Fruit fly (Drosophila melanogaster) whole organism, embryonic: ENCODE data around the gene Fst.
"Not testable (repeated sequence)": the region's sequence is repeated elsewhere in the genome, so short reads cannot be mapped to it uniquely, and the experiment has no call there.

Source experiments
- CG10462 ChIP-seq: fragments of 200-800 bp; sonication (Bioruptor generic); optimal IDR thresholded peaks from 2 replicates; lab custom pipeline; 2016; ENCODE audit warnings: missing biosample characterization, missing genetic modification characterization
- CG10565 ChIP-seq: fragments of 200-800 bp; sonication (Bioruptor generic); optimal IDR thresholded peaks from 3 replicates; lab custom pipeline; 2016; ENCODE audit warnings: missing biosample characterization, mild to moderate bottlenecking, missing genetic modification characterization
- CG10979 ChIP-seq: fragments of 200-800 bp; sonication (Bioruptor generic); optimal IDR thresholded peaks from 2 replicates; lab custom pipeline; 2018; ENCODE audit warnings: missing biosample characterization, mild to moderate bottlenecking, missing genetic modification characterization, moderate library complexity
- CG11093 ChIP-seq: fragments of 200-800 bp; sonication (Bioruptor generic); IDR thresholded peaks from 3 replicates; pipeline ENCODE4 v1.3.6; 2022; ENCODE audit warnings: missing biosample characterization, missing genetic modification characterization
- CG11560 ChIP-seq: fragments of 200-800 bp; sonication (Bioruptor generic); IDR thresholded peaks from 3 replicates; pipeline ENCODE4 v1.3.6; 2022; ENCODE audit warnings: missing biosample characterization, missing genetic modification characterization
- CG12236 ChIP-seq: fragments of 200-800 bp; sonication (Bioruptor generic); optimal IDR thresholded peaks from 2 replicates; lab custom pipeline; 2016; ENCODE audit warnings: missing biosample characterization, missing genetic modification characterization
- CG1529 ChIP-seq: fragments of 200-800 bp; sonication (Bioruptor generic); optimal IDR thresholded peaks from 3 replicates; lab custom pipeline; 2018; ENCODE audit warnings: missing biosample characterization, missing genetic modification characterization
- CG15479 ChIP-seq: fragments of 200-800 bp; sonication (Bioruptor generic); optimal IDR thresholded peaks from 3 replicates; lab custom pipeline; 2019; ENCODE audit warnings: missing biosample characterization, mild to moderate bottlenecking, missing genetic modification characterization, moderate library complexity
- CG16813 ChIP-seq: fragments of 200-800 bp; sonication (Bioruptor generic); IDR thresholded peaks from 3 replicates; pipeline ENCODE4 v1.3.6; 2022; ENCODE audit warnings: missing biosample characterization, missing genetic modification characterization; ENCODE audit not compliant: partially characterized antibody
- CG17361 ChIP-seq: fragments of 200-800 bp; sonication (Bioruptor generic); IDR thresholded peaks from 3 replicates; pipeline ENCODE4 v1.3.6; 2022; ENCODE audit warnings: missing biosample characterization, missing genetic modification characterization
- CG18619 ChIP-seq: fragments of 200-800 bp; sonication (Bioruptor generic); optimal IDR thresholded peaks from 3 replicates; lab custom pipeline; 2017; ENCODE audit warnings: missing biosample characterization, mild to moderate bottlenecking, missing genetic modification characterization
- CG34376 ChIP-seq: fragments of 200-800 bp; sonication (Bioruptor generic); optimal IDR thresholded peaks from 2 replicates; lab custom pipeline; 2018; ENCODE audit warnings: missing biosample characterization, mild to moderate bottlenecking, missing genetic modification characterization
- CG6683 ChIP-seq: fragments of 200-800 bp; sonication (Bioruptor generic); optimal IDR thresholded peaks from 2 replicates; lab custom pipeline; 2017; ENCODE audit warnings: missing biosample characterization, mild to moderate bottlenecking, missing genetic modification characterization, missing genetic modification reagents
- CG6813 ChIP-seq: fragments of 200-800 bp; sonication (Bioruptor generic); optimal IDR thresholded peaks from 2 replicates; lab custom pipeline; 2017; ENCODE audit warnings: missing biosample characterization, missing genetic modification characterization, mild to moderate bottlenecking, moderate library complexity, missing genetic modification reagents
- CTCF ChIP-seq: fragments of 200-800 bp; sonication (Bioruptor generic); optimal IDR thresholded peaks from 2 replicates; lab custom pipeline; 2017; ENCODE audit warnings: missing biosample characterization, mild to moderate bottlenecking, missing genetic modification characterization, moderate library complexity
- Dbx ChIP-seq: fragments of 200-800 bp; sonication (Bioruptor generic); IDR thresholded peaks from 3 replicates; pipeline ENCODE4 v1.3.6; 2022; ENCODE audit warnings: missing biosample characterization, missing genetic modification characterization
- Deaf1 ChIP-seq: fragments of 200-800 bp; optimal IDR thresholded peaks from 3 replicates; lab custom pipeline; 2019; ENCODE audit warnings: missing biosample characterization, mild to moderate bottlenecking, missing genetic modification characterization, moderate library complexity
- Dp ChIP-seq: fragments of 200-800 bp; sonication (Bioruptor generic); optimal IDR thresholded peaks from 2 replicates; lab custom pipeline; 2018; ENCODE audit warnings: missing biosample characterization, mild to moderate bottlenecking, missing genetic modification characterization, moderate library complexity
- HmgD ChIP-seq: fragments of 200-800 bp; sonication (Bioruptor generic); optimal IDR thresholded peaks from 3 replicates; lab custom pipeline; 2016; ENCODE audit warnings: missing biosample characterization, missing genetic modification characterization
- Hr78 ChIP-seq, 2 experiments: fragments of 200-800 bp in 1 of 2; fragments of >200 bp in 1 of 2; sonication (Bioruptor generic) in 1 of 2; optimal IDR thresholded peaks; 2 replicates each; lab custom pipeline; 2017 to 2019; ENCODE audit warnings: missing biosample characterization in 2 of 2, missing genetic modification characterization in 2 of 2, mild to moderate bottlenecking in 1 of 2, moderate library complexity in 1 of 2
- Jarid2 ChIP-seq: fragments of 200-800 bp; sonication (Bioruptor generic); optimal IDR thresholded peaks from 3 replicates; lab custom pipeline; 2017; ENCODE audit warnings: mild to moderate bottlenecking, missing biosample characterization, missing genetic modification reagents, missing genetic modification characterization
- Med ChIP-seq: fragments of 200-800 bp; sonication (Bioruptor generic); peaks from one replicate; lab custom pipeline; 2016; ENCODE audit warnings: missing biosample characterization, missing genetic modification characterization, mild to moderate bottlenecking, inconsistent platforms, moderate library complexity
- Nf-YC ChIP-seq: fragments of 200-800 bp; optimal IDR thresholded peaks from 3 replicates; lab custom pipeline; 2019; ENCODE audit warnings: missing biosample characterization, mild to moderate bottlenecking, missing genetic modification characterization, moderate library complexity
- Rfx ChIP-seq: fragments of 200-800 bp; sonication (Bioruptor generic); IDR thresholded peaks from 2 replicates; pipeline ENCODE4 v1.3.6; 2022; ENCODE audit warnings: missing biosample characterization, missing genetic modification characterization
- Ssrp ChIP-seq: fragments of 200-800 bp; sonication (Bioruptor generic); optimal IDR thresholded peaks from 2 replicates; lab custom pipeline; 2018; ENCODE audit warnings: missing biosample characterization, mild to moderate bottlenecking, missing genetic modification characterization, moderate library complexity
- Taf1 ChIP-seq: fragments of 200-800 bp; sonication (Bioruptor generic); IDR thresholded peaks from 2 replicates; pipeline ENCODE4 v1.3.6; 2022; ENCODE audit warnings: missing biosample characterization, missing genetic modification characterization
- br ChIP-seq: fragments of >200 bp; optimal IDR thresholded peaks from 2 replicates; lab custom pipeline; 2017
- cwo ChIP-seq: fragments of 200-800 bp; sonication (Bioruptor generic); optimal IDR thresholded peaks from 3 replicates; lab custom pipeline; 2017; ENCODE audit warnings: missing biosample characterization, missing genetic modification characterization, mild to moderate bottlenecking, moderate library complexity, missing genetic modification reagents
- dm ChIP-seq: fragments of 200-800 bp; sonication (Bioruptor generic); optimal IDR thresholded peaks from 3 replicates; lab custom pipeline; 2016; ENCODE audit warnings: missing biosample characterization, missing genetic modification characterization
- pros ChIP-seq: fragments of 200-800 bp; sonication (Bioruptor generic); optimal IDR thresholded peaks from 3 replicates; lab custom pipeline; 2019; ENCODE audit warnings: missing biosample characterization, mild to moderate bottlenecking, missing genetic modification characterization, moderate library complexity
- run ChIP-seq: fragments of 200-800 bp; sonication (Bioruptor generic); optimal IDR thresholded peaks from 3 replicates; lab custom pipeline; 2018; ENCODE audit warnings: missing biosample characterization, mild to moderate bottlenecking, missing genetic modification characterization
- salm ChIP-seq: fragments of 200-800 bp; sonication (Bioruptor generic); optimal IDR thresholded peaks from 2 replicates; lab custom pipeline; 2018; ENCODE audit warnings: missing biosample characterization, mild to moderate bottlenecking, missing genetic modification characterization
- sd ChIP-seq: fragments of 200-800 bp; sonication (Bioruptor generic); optimal IDR thresholded peaks from 3 replicates; lab custom pipeline; 2018; ENCODE audit warnings: missing biosample characterization, mild to moderate bottlenecking, missing genetic modification characterization, moderate library complexity
- stc ChIP-seq: fragments of 200-800 bp; sonication (Bioruptor generic); IDR thresholded peaks from 2 replicates; pipeline ENCODE4 v1.3.6; 2022; ENCODE audit warnings: missing biosample characterization, missing genetic modification characterization
- stwl ChIP-seq: fragments of 200-800 bp; sonication (Bioruptor generic); optimal IDR thresholded peaks from 3 replicates; lab custom pipeline; 2018; ENCODE audit warnings: missing biosample characterization, mild to moderate bottlenecking, missing genetic modification characterization, moderate library complexity
- tna ChIP-seq: fragments of 200-800 bp; sonication (Bioruptor generic); IDR thresholded peaks from 2 replicates; pipeline ENCODE4 v1.3.6; 2022; ENCODE audit warnings: missing biosample characterization, missing genetic modification characterization; ENCODE audit not compliant: partially characterized antibody
- wdn ChIP-seq: fragments of 200-800 bp; sonication (Bioruptor generic); IDR thresholded peaks from 2 replicates; pipeline ENCODE4 v1.3.6; 2022; ENCODE audit warnings: missing biosample characterization, missing genetic modification characterization
- zen2 ChIP-seq: fragments of 200-800 bp; sonication (Bioruptor generic); IDR thresholded peaks from 3 replicates; pipeline ENCODE4 v1.3.6; 2022; ENCODE audit warnings: missing biosample characterization, missing genetic modification characterization; ENCODE audit not compliant: partially characterized antibody
- zf30C ChIP-seq: fragments of 200-800 bp; sonication (Bioruptor generic); optimal IDR thresholded peaks from 3 replicates; lab custom pipeline; 2018; ENCODE audit warnings: missing biosample characterization, mild to moderate bottlenecking, missing genetic modification characterization

Gene Fst

dm6 chr3R:9694999-9695398 lies 49.0 kb upstream of the Fst start:
- no peak for TF ChIP-seq br (lab: Kevin White, UChicago)
- peak; percentile 86 for TF ChIP-seq CTCF (GFP tag; lab: Kevin White, UChicago)
- TF ChIP-seq CG10979 (tag; lab: Kevin White, UChicago), result peak; percentile 92
- TF ChIP-seq Med, result peak; percentile 26
- no peak for TF ChIP-seq zen2 (GFP tag; lab: Robert Waterston, UW)
- TF ChIP-seq, all 482 proteins: peak for 3

DNA sequence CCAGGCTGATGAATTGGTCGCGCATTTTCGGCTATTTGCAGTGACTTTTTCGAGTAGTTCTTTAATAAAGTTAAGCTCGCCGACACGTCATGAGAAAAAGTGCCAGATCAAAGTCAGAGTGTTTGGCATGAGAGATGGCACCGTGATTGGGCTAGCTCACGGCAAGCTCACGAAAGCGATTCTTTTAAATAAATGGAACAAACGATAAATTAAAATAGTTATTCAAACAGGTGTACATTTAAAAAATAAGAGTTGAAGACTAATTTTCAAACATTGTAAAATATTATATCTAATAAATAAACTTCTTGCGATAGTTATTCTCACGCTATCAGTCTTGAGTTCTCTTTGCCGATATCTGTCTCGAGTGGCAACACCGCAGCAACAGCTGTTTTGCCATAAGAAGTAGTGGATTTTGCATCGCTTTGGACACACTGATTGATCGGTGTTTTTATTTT lies 46.7 kb upstream of the Fst start, which contains the start of the genes Unc-115b, p24-2 and CG32939:
Unc-115b (minus strand) TSS at position 101 of the 455 bp plus-strand sequence.
p24-2 (minus strand) TSS at position 120 of the 455 bp plus-strand sequence.
CG32939 (plus strand) TSS at position 405 of the 455 bp plus-strand sequence.
- not testable (repeated sequence) for TF ChIP-seq cwo (GFP tag; lab: Kevin White, UChicago); Nf-YC (tag; lab: Kevin White, UChicago); CG10462 (GFP tag; lab: Kevin White, UChicago)

dm6 chr3R:9685376-9685775 lies 39.4 kb upstream of the Fst start, which contains the start of the genes eca and CG18542:
Gene eca (minus strand): TSS chr3R:9685476.
Gene CG18542 (plus strand): TSS chr3R:9685760.
- not testable (repeated sequence) for TF ChIP-seq CG6813 (GFP tag; lab: Kevin White, UChicago); pros (GFP tag; lab: Kevin White, UChicago); Ssrp (tag; lab: Kevin White, UChicago)
- TF ChIP-seq, all 482 proteins: peak for 0; not testable (repeated sequence) for 482

- TF ChIP-seq CG12236 (no peak), Deaf1 (tag; lab: Kevin White, UChicago) (peak; percentile 42), CG15479 (GFP tag; lab: Kevin White, UChicago) (peak; percentile 66), Hr78 (GFP tag; optimal IDR thresholded peaks at IDR 0.05; lab: Kevin White, UChicago) (peak in 1 of 2 experiments; percentile 50)
Observed at dm6 chr3R:9684125-9684524, 38.2 kb upstream of the Fst start, which contains the start of gene CG9444. Gene CG9444 (minus strand): TSS chr3R:9684264.

- TF ChIP-seq CG11093 (GFP tag; lab: Robert Waterston, UW), result no peak
- TF ChIP-seq Rfx (GFP tag; lab: Robert Waterston, UW), result no peak
- no peak for TF ChIP-seq Dbx (GFP tag; lab: Robert Waterston, UW)
- TF ChIP-seq CG15479 (GFP tag; lab: Kevin White, UChicago), result peak; percentile 56
Observed at dm6 chr3R:9683064-9683682, 37.2 kb upstream of the Fst start.

- no peak for TF ChIP-seq CG11560 (tag; lab: Robert Waterston, UW)
- no peak for TF ChIP-seq CG18619 (GFP tag; lab: Kevin White, UChicago)
- no peak for TF ChIP-seq salm (tag; lab: Kevin White, UChicago)
- no peak for TF ChIP-seq Taf1 (GFP tag; lab: Robert Waterston, UW)
- TF ChIP-seq stwl (tag; lab: Kevin White, UChicago), result peak; percentile 59
- TF ChIP-seq CG6683 (GFP tag; lab: Kevin White, UChicago), result no peak
- TF ChIP-seq sd, result no peak
- no peak for TF ChIP-seq CG34376 (GFP tag; lab: Kevin White, UChicago)
- TF ChIP-seq CG1529 (GFP tag; lab: Kevin White, UChicago), result no peak
- no peak for TF ChIP-seq wdn (GFP tag; lab: Robert Waterston, UW)
- TF ChIP-seq run, result no peak
- no peak for TF ChIP-seq HmgD (GFP tag; lab: Kevin White, UChicago)
- TF ChIP-seq dm (GFP tag; lab: Kevin White, UChicago), result no peak
- TF ChIP-seq stc (GFP tag; lab: Robert Waterston, UW), result no peak
- no peak for TF ChIP-seq CG10565 (GFP tag; lab: Kevin White, UChicago)
- no peak for TF ChIP-seq Jarid2 (GFP tag; lab: Kevin White, UChicago)
- no peak for TF ChIP-seq CG16813 (GFP tag; lab: Robert Waterston, UW)
- TF ChIP-seq tna (GFP tag; lab: Robert Waterston, UW), result no peak
- peak; percentile 93 for TF ChIP-seq Dp (GFP tag; lab: Kevin White, UChicago)
- TF ChIP-seq CG17361 (GFP tag; lab: Robert Waterston, UW), result no peak
- no peak for TF ChIP-seq zf30C (GFP tag; lab: Kevin White, UChicago)
- no peak for TF ChIP-seq Dbx (GFP tag; lab: Robert Waterston, UW)
Observed at dm6 chr3R:9679746-9680145, 33.8 kb upstream of the Fst start, which contains the start of gene nmdyn-D7. Gene nmdyn-D7 (plus strand): TSS chr3R:9679939.
